Fruit fly (Drosophila melanogaster) S2 (cell line): Measurements from ENCODE around the gene Rpn10.

Experiments used
- CG8478 ChIP-seq: fragments of >200 bp; optimal IDR thresholded peaks from 2 replicates; lab custom pipeline; 2018
- CTCF ChIP-seq, 2 experiments: fragments of >200 bp; optimal IDR thresholded peaks; 2 replicates each; lab custom pipeline; 2018

Gene Rpn10

dm6 chr3L:21518345-21518744, 18.5 kb upstream of the Rpn10 start:
- no peak for TF ChIP-seq CG8478 (lab: Kevin White, UChicago)

dm6 chr3L:21523059-21523836, 13.6 kb upstream of the Rpn10 start, which contains the start of gene CG7611:
Gene CG7611 (plus strand): TSS chr3L:21523186.
- TF ChIP-seq CG8478 (lab: Kevin White, UChicago), result no peak
- TF ChIP-seq CTCF (optimal IDR thresholded peaks at IDR 0.05; lab: Kevin White, UChicago), result peak in 1 of 2 experiments; percentile 1

- TF ChIP-seq CTCF (optimal IDR thresholded peaks at IDR 0.05; lab: Kevin White, UChicago) (no peak), CG8478 (lab: Kevin White, UChicago) (no peak)
These were observed 12.5 kb upstream of the Rpn10 start for dm6 chr3L:21524071-21524889.

DNA sequence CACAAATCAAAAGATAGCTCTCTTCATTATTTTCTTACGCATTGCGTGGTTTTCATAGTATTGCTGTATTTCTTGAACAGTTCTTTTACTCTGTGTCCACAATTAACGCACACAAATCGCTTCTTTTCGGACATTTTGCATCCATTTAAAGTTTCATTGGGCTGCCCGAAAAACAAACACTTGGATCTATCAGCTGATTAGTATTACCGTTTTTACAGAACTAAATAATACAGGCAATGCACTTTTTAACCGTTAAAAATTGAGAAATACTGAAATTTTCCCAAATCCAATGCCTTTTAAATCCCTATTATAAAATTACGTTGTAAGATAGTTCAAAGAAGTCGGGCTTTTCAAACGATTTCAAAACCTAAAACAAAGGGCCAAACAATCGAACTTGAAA, 7.7 kb upstream of the Rpn10 start, which contains the start of gene Arv1:
Gene Arv1, minus strand, starts transcription at position 226 of the 400 bp plus-strand sequence.
- TF ChIP-seq CTCF (optimal IDR thresholded peaks at IDR 0.05; lab: Kevin White, UChicago), result no peak
- TF ChIP-seq CG8478 (lab: Kevin White, UChicago), result no peak

- TF ChIP-seq CG8478 (lab: Kevin White, UChicago), result no peak
- peak in 1 of 2 experiments; percentile 40 for TF ChIP-seq CTCF (optimal IDR thresholded peaks at IDR 0.05; lab: Kevin White, UChicago)
These were observed 3.4 kb upstream of the Rpn10 start, which contains the start of gene Mkrn1 for dm6 chr3L:21533270-21533948. Gene Mkrn1 (minus strand): TSS chr3L:21533713.

- TF ChIP-seq CTCF (optimal IDR thresholded peaks at IDR 0.05; lab: Kevin White, UChicago), result no peak
- TF ChIP-seq CG8478 (lab: Kevin White, UChicago), result no peak
These were observed 2.4 kb upstream of the Rpn10 start, which contains the start of gene ppk5 for dm6 chr3L:21534360-21534759. Gene ppk5 (plus strand): TSS chr3L:21534660.

dm6 chr3L:21538893-21539244, 2.1 kb downstream of the Rpn10 start:
- no peak for TF ChIP-seq CTCF (optimal IDR thresholded peaks at IDR 0.05; lab: Kevin White, UChicago)
- TF ChIP-seq CG8478 (lab: Kevin White, UChicago), result no peak

DNA sequence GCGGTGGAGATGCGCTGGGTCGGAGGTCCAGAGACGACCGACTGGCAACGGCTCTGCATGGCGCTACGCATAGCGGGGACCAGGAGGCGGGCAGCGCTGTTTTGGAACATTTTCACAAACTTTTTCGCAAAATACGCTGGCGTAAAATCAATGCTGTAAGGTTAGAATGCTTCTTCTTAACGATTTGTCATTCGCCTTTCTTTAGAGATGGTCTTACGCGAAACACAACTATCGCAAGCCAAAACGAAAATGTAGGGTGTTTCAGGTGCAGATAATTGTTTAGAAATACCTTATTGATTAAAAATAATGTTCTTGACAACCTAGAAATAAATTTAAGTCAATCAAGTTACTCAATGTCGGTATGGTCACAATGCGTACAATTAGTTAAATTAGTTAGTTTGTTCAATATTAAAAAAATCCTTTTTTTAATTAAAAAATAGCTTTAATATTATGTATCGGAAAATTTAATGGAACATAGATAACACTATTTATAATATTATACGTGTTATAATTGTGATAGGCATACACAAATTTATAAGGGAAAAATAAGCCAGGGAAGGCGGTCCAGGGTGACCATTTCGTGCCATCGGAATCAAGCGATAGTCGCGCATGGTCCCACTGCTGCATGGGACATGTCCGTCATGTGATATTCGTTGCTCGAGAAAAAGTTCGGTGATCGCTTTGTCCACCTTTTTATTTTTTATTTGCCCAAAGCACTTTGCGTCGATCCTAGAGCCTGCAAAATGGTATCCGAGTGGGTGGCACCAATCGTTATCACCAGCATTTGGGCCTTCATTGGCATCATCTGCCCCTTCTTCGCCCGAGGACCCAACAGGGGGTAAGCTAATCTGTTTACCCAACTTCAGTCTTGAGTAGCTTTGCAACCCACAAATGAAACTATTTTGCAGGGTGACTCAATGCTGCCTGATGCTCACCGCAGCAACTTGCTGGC, 2.7 kb downstream of the Rpn10 start, which contains the start of the genes COX8 and VhaM9.7-b:
Gene COX8, minus strand, starts transcription at position 203 of the 952 bp plus-strand sequence.
Gene VhaM9.7-b, plus strand, starts transcription at position 618 of the 952 bp plus-strand sequence.
- no peak for TF ChIP-seq CG8478 (lab: Kevin White, UChicago)
- TF ChIP-seq CTCF (optimal IDR thresholded peaks at IDR 0.05; lab: Kevin White, UChicago), result peak; percentile 13 to 14

DNA sequence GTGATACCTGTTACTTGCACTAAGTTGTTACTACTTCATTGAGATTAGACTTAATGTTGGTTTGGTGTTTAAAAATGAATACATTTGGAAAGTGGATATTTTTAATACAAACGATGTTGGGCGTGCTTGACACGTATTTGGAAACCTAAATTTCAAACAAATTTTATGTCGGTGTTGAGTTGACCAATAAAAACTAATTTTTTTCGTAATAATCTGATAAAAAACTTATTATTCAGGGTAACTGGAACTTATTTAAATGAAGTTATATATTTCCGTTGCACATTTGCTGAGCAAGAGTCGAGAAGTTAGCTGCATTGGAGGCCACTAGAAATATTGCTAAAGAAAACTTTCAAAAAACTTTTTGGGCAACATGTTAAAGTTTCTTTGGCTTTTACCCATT, 5.3 kb downstream of the Rpn10 start, which contains the start of gene CG33290:
Gene CG33290, plus strand, starts transcription at position 301 of the 400 bp plus-strand sequence.
- TF ChIP-seq CG8478 (lab: Kevin White, UChicago) (no peak), CTCF (optimal IDR thresholded peaks at IDR 0.05; lab: Kevin White, UChicago) (no peak)

dm6 chr3L:21554752-21555151, 18.0 kb downstream of the Rpn10 start, which contains the start of gene Wnk:
Gene Wnk (minus strand): TSS chr3L:21554928.
- TF ChIP-seq CG8478 (lab: Kevin White, UChicago), result no peak
- no peak for TF ChIP-seq CTCF (optimal IDR thresholded peaks at IDR 0.05; lab: Kevin White, UChicago)

dm6 chr3L:21558176-21558871, 21.5 kb downstream of the Rpn10 start, which contains the start of gene CG7173:
Gene CG7173 (minus strand): TSS chr3L:21558226.
- TF ChIP-seq CTCF (optimal IDR thresholded peaks at IDR 0.05; lab: Kevin White, UChicago) (no peak), CG8478 (lab: Kevin White, UChicago) (no peak)

DNA sequence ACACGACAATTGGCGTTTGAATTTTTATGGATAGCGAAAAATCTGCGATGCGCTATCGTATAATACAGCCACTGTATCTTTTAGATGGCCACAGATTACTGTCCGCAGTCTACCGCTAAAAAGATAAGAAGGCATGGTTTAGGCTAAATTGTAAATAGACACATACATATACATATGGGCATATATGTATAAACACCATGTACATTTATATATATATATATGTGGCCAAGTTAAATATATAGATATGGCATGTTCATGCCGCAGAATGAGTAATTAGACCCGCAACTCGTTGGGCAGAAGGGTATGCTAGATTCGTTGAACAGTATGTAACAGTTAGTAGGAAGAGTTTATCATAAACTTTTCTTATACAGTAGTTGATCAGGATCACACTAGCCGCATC, 25.3 kb downstream of the Rpn10 start, which contains the start of gene CapaR:
Gene CapaR, minus strand, starts transcription at position 101 of the 400 bp plus-strand sequence.
- TF ChIP-seq CTCF (optimal IDR thresholded peaks at IDR 0.05; lab: Kevin White, UChicago), result no peak
- no peak for TF ChIP-seq CG8478 (lab: Kevin White, UChicago)
